Worm (Caenorhabditis elegans): Measurements from ENCODE around the gene clec-208.

The clec-208 gene

ce11 chrV:2053509-2053908, 44.2 kb upstream of the clec-208 start, which contains the start of gene comt-5:
comt-5 (minus strand) TSS chrV:2053609.
- no peak for TF ChIP-seq lsy-2 (tag; optimal IDR thresholded peaks at IDR 0.05)
- no peak for TF ChIP-seq nhr-6 (tag; optimal IDR thresholded peaks at IDR 0.05)
- no peak for TF ChIP-seq lin-39 (tag; optimal IDR thresholded peaks at IDR 0.05)
- no peak for TF ChIP-seq fos-1 (tag; optimal IDR thresholded peaks at IDR 0.05)
- TF ChIP-seq crh-2 (tag; optimal IDR thresholded peaks at IDR 0.05): no peak
- TF ChIP-seq sem-4 (tag; optimal IDR thresholded peaks at IDR 0.05): no peak
- TF ChIP-seq mab-5 (tag; optimal IDR thresholded peaks at IDR 0.05): no peak
- no peak for TF ChIP-seq alr-1 (tag; optimal IDR thresholded peaks at IDR 0.05)

- TF ChIP-seq nhr-6 (tag; optimal IDR thresholded peaks at IDR 0.05): no peak
- TF ChIP-seq R02D3.7 (tag; optimal IDR thresholded peaks at IDR 0.05): no peak
- TF ChIP-seq fos-1 (tag; optimal IDR thresholded peaks at IDR 0.05): no peak
- TF ChIP-seq snpc-4 (tag; optimal IDR thresholded peaks at IDR 0.05): no peak
- no peak for TF ChIP-seq nhr-23 (tag; optimal IDR thresholded peaks at IDR 0.05)
- TF ChIP-seq elt-3 (tag; optimal IDR thresholded peaks at IDR 0.05): no peak
- TF ChIP-seq peb-1 (tag; optimal IDR thresholded peaks at IDR 0.05): no peak
- no peak for TF ChIP-seq mdl-1 (tag; optimal IDR thresholded peaks at IDR 0.05)
- no peak for TF ChIP-seq nhr-12 (tag; optimal IDR thresholded peaks at IDR 0.05)
- TF ChIP-seq gmeb-1 (tag; optimal IDR thresholded peaks at IDR 0.05): no peak
- TF ChIP-seq blmp-1 (tag; optimal IDR thresholded peaks at IDR 0.05; ENCODE audit: insufficient read depth): no peak
- no peak for TF ChIP-seq elt-1 (tag; optimal IDR thresholded peaks at IDR 0.05)
- no peak for TF ChIP-seq F13H6.1 (tag; optimal IDR thresholded peaks at IDR 0.05)
- no peak for TF ChIP-seq lsy-2 (tag; optimal IDR thresholded peaks at IDR 0.05)
- TF ChIP-seq nhr-129 (tag; optimal IDR thresholded peaks at IDR 0.05): no peak
- TF ChIP-seq skn-1 (tag; optimal IDR thresholded peaks at IDR 0.05): no peak
- no peak for TF ChIP-seq unc-55 (GFP tag; optimal IDR thresholded peaks at IDR 0.05)
- no peak for TF ChIP-seq unc-62 (GFP tag; optimal IDR thresholded peaks at IDR 0.05)
- TF ChIP-seq dmd-4 (tag; optimal IDR thresholded peaks at IDR 0.05): no peak
Observed at ce11 chrV:2054254-2054653, 43.5 kb upstream of the clec-208 start.

ce11 chrV:2055765-2056504, 41.8 kb upstream of the clec-208 start:
- TF ChIP-seq unc-55 (GFP tag; optimal IDR thresholded peaks at IDR 0.05): no peak
- no peak for TF ChIP-seq nhr-21 (tag; optimal IDR thresholded peaks at IDR 0.05)
- TF ChIP-seq ztf-4 (tag; optimal IDR thresholded peaks at IDR 0.05): no peak
- TF ChIP-seq elt-3 (tag; optimal IDR thresholded peaks at IDR 0.05): no peak
- TF ChIP-seq nhr-12 (tag; optimal IDR thresholded peaks at IDR 0.05): no peak
- TF ChIP-seq lin-11 (tag; optimal IDR thresholded peaks at IDR 0.05): no peak
- no peak for TF ChIP-seq zag-1 (tag; optimal IDR thresholded peaks at IDR 0.05)
- no peak for TF ChIP-seq ztf-11 (tag; optimal IDR thresholded peaks at IDR 0.05)
- no peak for TF ChIP-seq nhr-23 (tag; optimal IDR thresholded peaks at IDR 0.05)
- TF ChIP-seq fos-1 (tag; optimal IDR thresholded peaks at IDR 0.05): peak; percentile 53
- peak; percentile 5 for TF ChIP-seq C34F6.9 (tag; optimal IDR thresholded peaks at IDR 0.05)
- TF ChIP-seq nhr-11 (tag; optimal IDR thresholded peaks at IDR 0.05): no peak
- TF ChIP-seq mdl-1 (tag; optimal IDR thresholded peaks at IDR 0.05): no peak
- TF ChIP-seq nhr-6 (tag; optimal IDR thresholded peaks at IDR 0.05): no peak
- no peak for TF ChIP-seq nhr-10 (tag; optimal IDR thresholded peaks at IDR 0.05)
- peak; percentile 23 for TF ChIP-seq sma-9 (GFP tag; optimal IDR thresholded peaks at IDR 0.05)
- TF ChIP-seq sma-9 (tag; optimal IDR thresholded peaks at IDR 0.05): no peak

ce11 chrV:2057324-2057723, 40.4 kb upstream of the clec-208 start, which contains the start of gene comt-3:
comt-3 (plus strand) TSS chrV:2057537.
- TF ChIP-seq ZK546.5 (tag; optimal IDR thresholded peaks at IDR 0.05) (no peak), ceh-82 (tag; optimal IDR thresholded peaks at IDR 0.05) (no peak), fos-1 (tag; optimal IDR thresholded peaks at IDR 0.05) (no peak), ztf-1 (GFP tag; conservative IDR thresholded peaks at IDR 0.05) (no peak), unc-55 (GFP tag; optimal IDR thresholded peaks at IDR 0.05) (peak; percentile 41), skn-1 (tag; optimal IDR thresholded peaks at IDR 0.05) (peak; percentile 58), nhr-12 (tag; optimal IDR thresholded peaks at IDR 0.05) (no peak)

Data from whole organism, L2 larva.